Worm (Caenorhabditis elegans): ENCODE measurements around the gene F59C12.4.

Gene F59C12.4

DNA sequence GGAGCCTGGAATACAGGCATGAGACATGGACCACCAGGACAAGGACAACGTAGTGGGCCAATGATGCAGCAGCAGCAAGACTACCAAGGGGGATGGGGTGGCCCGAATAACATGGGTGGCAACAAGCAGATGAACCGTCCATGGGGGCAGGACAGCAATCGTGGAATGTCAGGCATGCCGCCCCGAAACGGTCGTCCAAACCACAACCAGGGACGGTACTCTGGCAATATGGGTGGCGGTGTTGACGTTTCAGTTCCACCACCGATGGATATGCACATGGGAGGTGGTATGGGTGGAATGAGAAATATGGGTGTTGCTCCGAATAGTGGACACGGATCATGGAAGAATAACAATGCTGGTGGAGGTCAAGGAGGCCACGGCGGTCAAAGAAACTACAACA is 11.7 kb upstream of the F59C12.4 start (continued):
- TF ChIP-seq ZK185.1 (tag; optimal IDR thresholded peaks at IDR 0.05; ENCODE audit: poor library complexity, severe bottlenecking) (no peak), bed-1 (GFP tag; IDR thresholded peaks at IDR 0.05) (no peak), F23B12.7 (tag; optimal IDR thresholded peaks at IDR 0.05; ENCODE audit: insufficient read depth) (no peak), C06A6.2 (GFP tag; conservative IDR thresholded peaks at IDR 0.05) (no peak), B0261.1 (tag; optimal IDR thresholded peaks at IDR 0.05) (no peak), F52B5.7 (tag; optimal IDR thresholded peaks at IDR 0.05) (no peak), chd-7 (tag; optimal IDR thresholded peaks at IDR 0.05) (no peak), let-526 (GFP tag; IDR thresholded peaks at IDR 0.05) (no peak), F57C9.4 (tag; optimal IDR thresholded peaks at IDR 0.05) (no peak), repo-1 (tag; optimal IDR thresholded peaks at IDR 0.05) (no peak), hlh-12 (tag; optimal IDR thresholded peaks at IDR 0.05) (no peak), ztf-3 (GFP tag; optimal IDR thresholded peaks at IDR 0.05) (no peak), unc-62 (GFP tag; optimal IDR thresholded peaks at IDR 0.05) (no peak), mes-4 (tag; optimal IDR thresholded peaks at IDR 0.05) (no peak), sdz-38 (tag; optimal IDR thresholded peaks at IDR 0.05) (no peak), athp-1 (tag; optimal IDR thresholded peaks at IDR 0.05) (no peak), ceh-91 (GFP tag; IDR thresholded peaks at IDR 0.05) (no peak)

DNA sequence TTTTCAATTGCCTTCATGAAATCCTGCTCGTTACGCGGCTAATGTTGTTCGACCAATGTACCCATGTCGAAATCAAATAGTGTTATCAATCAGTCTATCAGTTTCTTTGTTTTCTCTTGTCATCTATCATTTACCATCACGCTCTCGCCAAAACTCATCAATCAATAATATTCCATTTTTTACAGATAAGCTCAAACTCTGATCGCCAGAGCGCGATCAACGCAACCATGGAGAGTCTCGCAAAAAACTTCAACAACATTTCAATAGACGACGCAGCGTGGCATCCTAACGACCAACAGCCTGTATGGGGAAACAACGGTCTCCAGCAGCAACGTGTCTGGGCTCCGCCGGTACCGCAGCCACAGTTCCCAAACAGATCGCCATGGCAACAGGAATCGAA is 10.8 kb upstream of the F59C12.4 start, which contains the start of gene ain-1:
Gene ain-1, plus strand, starts transcription at position 186 of the 400 bp plus-strand sequence.
- TF ChIP-seq nhr-80 (tag; optimal IDR thresholded peaks at IDR 0.05) = peak; percentile 10
- TF ChIP-seq die-1 (tag; optimal IDR thresholded peaks at IDR 0.05) = no peak

ce11 chrX:16612293-16612946 is 10.0 kb upstream of the F59C12.4 start:
- TF ChIP-seq madf-6 (GFP tag; IDR thresholded peaks at IDR 0.05) (no peak), mel-28 (tag; optimal IDR thresholded peaks at IDR 0.05; ENCODE audit: borderline replicate concordance) (no peak), lsy-27 (tag; optimal IDR thresholded peaks at IDR 0.05; ENCODE audit: borderline replicate concordance, insufficient read depth) (no peak), nhr-80 (tag; optimal IDR thresholded peaks at IDR 0.05) (peak; percentile 98), B0019.2 (GFP tag; conservative IDR thresholded peaks at IDR 0.05) (no peak), attf-3 (GFP tag; conservative IDR thresholded peaks at IDR 0.05) (0 out of 2 replicates have a peak, but pooled peaks have one; percentile 43), tlf-1 (GFP tag; optimal IDR thresholded peaks at IDR 0.05) (peak; percentile 71), lin-26 (GFP tag; IDR thresholded peaks at IDR 0.05) (no peak; the same call in 1 of the 2 replicates), rcor-1 (GFP tag; IDR thresholded peaks at IDR 0.05) (peak; percentile 56), D2030.7 (GFP tag; IDR thresholded peaks at IDR 0.05) (no peak), K12H6.12 (tag; optimal IDR thresholded peaks at IDR 0.05) (peak; percentile 96), F57A8.1 (GFP tag; optimal IDR thresholded peaks at IDR 0.05) (no peak), T07F8.4 (tag; optimal IDR thresholded peaks at IDR 0.05) (no peak), somi-1 (GFP tag; optimal IDR thresholded peaks at IDR 0.05) (peak; percentile 95), tbx-9 (tag; optimal IDR thresholded peaks at IDR 0.05; ENCODE audit: borderline replicate concordance) (no peak), let-607 (tag; optimal IDR thresholded peaks at IDR 0.05) (peak; percentile 72 to 79), ZK185.1 (tag; optimal IDR thresholded peaks at IDR 0.05; ENCODE audit: poor library complexity, severe bottlenecking) (peak; percentile 70), F10E7.11 (tag; optimal IDR thresholded peaks at IDR 0.05) (peak; percentile 77), dpff-1 (tag; optimal IDR thresholded peaks at IDR 0.05) (no peak), Y53F4B.3 (GFP tag; IDR thresholded peaks at IDR 0.05) (no peak), ztf-26 (tag; optimal IDR thresholded peaks at IDR 0.05) (peak; percentile 94), dpl-1 (GFP tag; optimal IDR thresholded peaks at IDR 0.05) (no peak), ztf-22 (GFP tag; optimal IDR thresholded peaks at IDR 0.05) (peak; percentile 53), mes-4 (tag; optimal IDR thresholded peaks at IDR 0.05) (no peak), nhr-120 (GFP tag; IDR thresholded peaks at IDR 0.05) (no peak), sptf-2 (GFP tag; optimal IDR thresholded peaks at IDR 0.05) (peak; percentile 73), mcd-1 (GFP tag; IDR thresholded peaks at IDR 0.05) (peak; percentile 67), snpc-3.4 (tag; optimal IDR thresholded peaks at IDR 0.05) (no peak), C17E4.6 (GFP tag; IDR thresholded peaks at IDR 0.05) (no peak)
